In genomic region chr3R:7081972-7082371, dm6 we compare ENCODE assay signal across 4 fruit fly cellular contexts.
TF ChIP-seq lines count a peak whose summit lies in the region.

Dpck (plus strand) TSS chr3R:7082182.

TF ChIP-seq in whole organism, adult, 20 proteins besides CTCF, POLR2A, EP300 and RAD21 (continued from another document):
- no peak for TF ChIP-seq pad (GFP tag; optimal IDR thresholded peaks at IDR 0.05; lab: Kevin White, UChicago)
TF ChIP-seq in whole organism, adult: peak in this region for 9.

TF ChIP-seq in whole organism, embryonic, 481 proteins besides CTCF, POLR2A, EP300 and RAD21 (continued from another document and continues in another):
- TF ChIP-seq CG2678 (tag; optimal IDR thresholded peaks at IDR 0.05; lab: Kevin White, UChicago): peak; percentile 29
- TF ChIP-seq CG18619 (GFP tag; optimal IDR thresholded peaks at IDR 0.05; lab: Kevin White, UChicago): no peak
- TF ChIP-seq Hand (GFP tag; optimal IDR thresholded peaks at IDR 0.05; lab: Kevin White, UChicago): no peak
- TF ChIP-seq CG3281 (GFP tag; optimal IDR thresholded peaks at IDR 0.05; lab: Kevin White, UChicago): peak; percentile 1
- peak; percentile 53 for TF ChIP-seq CG12659 (GFP tag; optimal IDR thresholded peaks at IDR 0.05; lab: Kevin White, UChicago)
- TF ChIP-seq CG9876 (GFP tag; optimal IDR thresholded peaks at IDR 0.05; lab: Kevin White, UChicago): no peak
- TF ChIP-seq Hr3 (GFP tag; optimal IDR thresholded peaks at IDR 0.05; lab: Kevin White, UChicago): peak; percentile 1
- peak; percentile 36 for TF ChIP-seq lilli (GFP tag; optimal IDR thresholded peaks at IDR 0.05; lab: Kevin White, UChicago)
- TF ChIP-seq HLHmδ (GFP tag; optimal IDR thresholded peaks at IDR 0.05; lab: Kevin White, UChicago): no peak
- TF ChIP-seq CG8924 (tag; optimal IDR thresholded peaks at IDR 0.05; lab: Kevin White, UChicago): peak; percentile 34
- TF ChIP-seq CG34422 (GFP tag; IDR thresholded peaks at IDR 0.05; lab: Robert Waterston, UW): no peak
- peak; percentile 9 for TF ChIP-seq gcm (GFP tag; optimal IDR thresholded peaks at IDR 0.05; lab: Kevin White, UChicago)
- no peak for TF ChIP-seq sim (GFP tag; IDR thresholded peaks at IDR 0.05; lab: Robert Waterston, UW)
- TF ChIP-seq unpg (GFP tag; optimal IDR thresholded peaks at IDR 0.05; lab: Kevin White, UChicago): peak; percentile 13
- TF ChIP-seq CG10431 (GFP tag; optimal IDR thresholded peaks at IDR 0.05; lab: Kevin White, UChicago): peak; percentile 16
- peak; percentile 30 for TF ChIP-seq CG4424 (GFP tag; optimal IDR thresholded peaks at IDR 0.05; lab: Kevin White, UChicago)
- peak; percentile 8 for TF ChIP-seq CG7839 (tag; optimal IDR thresholded peaks at IDR 0.05; lab: Kevin White, UChicago)
- peak; percentile 9 for TF ChIP-seq sd (tag; optimal IDR thresholded peaks at IDR 0.05; lab: Kevin White, UChicago)
- peak; percentile 17 for TF ChIP-seq Atf-2 (GFP tag; optimal IDR thresholded peaks at IDR 0.05; lab: Kevin White, UChicago)
- TF ChIP-seq gcm2 (GFP tag; optimal IDR thresholded peaks at IDR 0.05; lab: Kevin White, UChicago): no peak
- TF ChIP-seq CG10267 (tag; optimal IDR thresholded peaks at IDR 0.05; lab: Kevin White, UChicago): peak; percentile 48
- TF ChIP-seq CG6689 (GFP tag; IDR thresholded peaks at IDR 0.05; lab: Robert Waterston, UW): no peak
- TF ChIP-seq CoRest (tag; optimal IDR thresholded peaks at IDR 0.05; lab: Kevin White, UChicago): peak; percentile 42
- TF ChIP-seq nmo (GFP tag; optimal IDR thresholded peaks at IDR 0.05; lab: Kevin White, UChicago): peak; percentile 21
- no peak for TF ChIP-seq NK7.1 (GFP tag; optimal IDR thresholded peaks at IDR 0.05; lab: Kevin White, UChicago)
- no peak for TF ChIP-seq cato (GFP tag; optimal IDR thresholded peaks at IDR 0.05; lab: Kevin White, UChicago; ENCODE audit: borderline replicate concordance)
- TF ChIP-seq CG13287 (GFP tag; IDR thresholded peaks at IDR 0.05; lab: Robert Waterston, UW; ENCODE audit: partially characterized antibody): peak; percentile 10; the same call in 1 of the 2 replicates
- TF ChIP-seq Sry-δ (GFP tag; optimal IDR thresholded peaks at IDR 0.05; lab: Kevin White, UChicago): no peak
- peak; percentile 38 for TF ChIP-seq CG17568 (GFP tag; optimal IDR thresholded peaks at IDR 0.05; lab: Kevin White, UChicago)
- TF ChIP-seq E2f1 (GFP tag; IDR thresholded peaks at IDR 0.05; lab: Robert Waterston, UW): 0 out of 2 replicates have a peak, but pooled peaks have one; percentile 10
- peak; percentile 36 for TF ChIP-seq CG15269 (tag; optimal IDR thresholded peaks at IDR 0.05; lab: Kevin White, UChicago)
- TF ChIP-seq cwo (GFP tag; optimal IDR thresholded peaks at IDR 0.05; lab: Kevin White, UChicago): no peak
- TF ChIP-seq CG12391 (tag; optimal IDR thresholded peaks at IDR 0.05; lab: Kevin White, UChicago): peak; percentile 49
- no peak for TF ChIP-seq sr (GFP tag; IDR thresholded peaks at IDR 0.05; lab: Robert Waterston, UW)
- peak; percentile 33 for TF ChIP-seq grau (tag; optimal IDR thresholded peaks at IDR 0.05; lab: Kevin White, UChicago)
- no peak for TF ChIP-seq CG14441 (GFP tag; IDR thresholded peaks at IDR 0.05; lab: Robert Waterston, UW)
- no peak for TF ChIP-seq mld (GFP tag; IDR thresholded peaks at IDR 0.05; lab: Robert Waterston, UW; ENCODE audit: partially characterized antibody)
- TF ChIP-seq CG15479 (GFP tag; optimal IDR thresholded peaks at IDR 0.05; lab: Kevin White, UChicago): no peak
- peak; percentile 52 for TF ChIP-seq CG34376 (GFP tag; optimal IDR thresholded peaks at IDR 0.05; lab: Kevin White, UChicago)
- TF ChIP-seq az2 (GFP tag; optimal IDR thresholded peaks at IDR 0.05; lab: Kevin White, UChicago): no peak
- TF ChIP-seq CG17802 (tag; optimal IDR thresholded peaks at IDR 0.05; lab: Kevin White, UChicago): no peak
- peak; percentile 99 for TF ChIP-seq CG4707 (GFP tag; optimal IDR thresholded peaks at IDR 0.05; lab: Kevin White, UChicago)
- TF ChIP-seq Asciz (GFP tag; optimal IDR thresholded peaks at IDR 0.05; lab: Kevin White, UChicago): no peak

TF ChIP-seq in whole organism, prepupa, 60 proteins besides CTCF, POLR2A, EP300 and RAD21 (continued from another document):
- TF ChIP-seq Lpt (GFP tag; optimal IDR thresholded peaks at IDR 0.05; lab: Kevin White, UChicago) (no peak), CG11762 (GFP tag; optimal IDR thresholded peaks at IDR 0.05; lab: Kevin White, UChicago; ENCODE audit: insufficient read depth) (no peak), dsx (GFP tag; optimal IDR thresholded peaks at IDR 0.05; lab: Kevin White, UChicago; ENCODE audit: poor library complexity, severe bottlenecking) (peak; percentile 40), CG8632 (GFP tag; optimal IDR thresholded peaks at IDR 0.05; lab: Kevin White, UChicago) (no peak), CG6792 (GFP tag; optimal IDR thresholded peaks at IDR 0.05; lab: Kevin White, UChicago) (peak; percentile 27), fd59A (GFP tag; optimal IDR thresholded peaks at IDR 0.05; lab: Kevin White, UChicago) (peak; percentile 15), CG10631 (GFP tag; optimal IDR thresholded peaks at IDR 0.05; lab: Kevin White, UChicago) (no peak), esn (GFP tag; optimal IDR thresholded peaks at IDR 0.05; lab: Kevin White, UChicago) (peak; percentile 41), Eip75B (GFP tag; optimal IDR thresholded peaks at IDR 0.05; lab: Kevin White, UChicago) (peak; percentile 42), svp (GFP tag; lab: Kevin White, UChicago) (peak; percentile 81), Eip78C (GFP tag; lab: Kevin White, UChicago) (peak; percentile 83), CG6163 (GFP tag; IDR thresholded peaks at IDR 0.05; lab: Robert Waterston, UW) (peak; percentile 68), fkh (GFP tag; optimal IDR thresholded peaks at IDR 0.05; lab: Kevin White, UChicago) (no peak), CG7368 (GFP tag; optimal IDR thresholded peaks at IDR 0.05; lab: Kevin White, UChicago) (no peak), OdsH (GFP tag; optimal IDR thresholded peaks at IDR 0.05; lab: Kevin White, UChicago) (peak; percentile 29), cyc (GFP tag; optimal IDR thresholded peaks at IDR 0.05; lab: Kevin White, UChicago) (peak; percentile 19), CG11902 (GFP tag; optimal IDR thresholded peaks at IDR 0.05; lab: Kevin White, UChicago) (peak; percentile 3), CG9139 (GFP tag; optimal IDR thresholded peaks at IDR 0.05; lab: Kevin White, UChicago) (peak; percentile 62), CG16779 (tag; optimal IDR thresholded peaks at IDR 0.05; lab: Kevin White, UChicago) (peak; percentile 44), Hr39 (GFP tag; optimal IDR thresholded peaks at IDR 0.05; lab: Kevin White, UChicago) (peak; percentile 27), CG4318 (GFP tag; optimal IDR thresholded peaks at IDR 0.05; lab: Kevin White, UChicago) (no peak), Sox15 (GFP tag; optimal IDR thresholded peaks at IDR 0.05; lab: Kevin White, UChicago) (no peak), salr (GFP tag; optimal IDR thresholded peaks at IDR 0.05; lab: Kevin White, UChicago) (no peak), CG32006 (GFP tag; optimal IDR thresholded peaks at IDR 0.05; lab: Kevin White, UChicago) (peak; percentile 25), topi (GFP tag; optimal IDR thresholded peaks at IDR 0.05; lab: Kevin White, UChicago) (peak; percentile 41), CG3919 (GFP tag; optimal IDR thresholded peaks at IDR 0.05; lab: Kevin White, UChicago) (peak; percentile 51), CG8119 (GFP tag; IDR thresholded peaks at IDR 0.05; lab: Robert Waterston, UW) (peak; percentile 63; the same call in 2 of the 3 replicates), Sox102F (GFP tag; optimal IDR thresholded peaks at IDR 0.05; lab: Kevin White, UChicago) (peak; percentile 52), Smox (GFP tag; optimal IDR thresholded peaks at IDR 0.05; lab: Kevin White, UChicago) (peak; percentile 40), lz (GFP tag; optimal IDR thresholded peaks at IDR 0.05; lab: Kevin White, UChicago) (no peak), Hr38 (GFP tag; optimal IDR thresholded peaks at IDR 0.05; lab: Kevin White, UChicago) (no peak), Blimp-1 (GFP tag; optimal IDR thresholded peaks at IDR 0.05; lab: Kevin White, UChicago) (no peak), CG3032 (tag; optimal IDR thresholded peaks at IDR 0.05; lab: Kevin White, UChicago) (peak; percentile 35), ss (GFP tag; optimal IDR thresholded peaks at IDR 0.05; lab: Kevin White, UChicago) (peak; percentile 29 to 50), Met (GFP tag; optimal IDR thresholded peaks at IDR 0.05; lab: Kevin White, UChicago) (peak; percentile 53), achi (GFP tag; optimal IDR thresholded peaks at IDR 0.05; lab: Kevin White, UChicago) (no peak), fd85E (GFP tag; optimal IDR thresholded peaks at IDR 0.05; lab: Kevin White, UChicago) (no peak), Ets21C (GFP tag; optimal IDR thresholded peaks at IDR 0.05; lab: Kevin White, UChicago) (no peak), Eip93F (GFP tag; optimal IDR thresholded peaks at IDR 0.05; lab: Kevin White, UChicago) (no peak), CG15336 (GFP tag; IDR thresholded peaks at IDR 0.05; lab: Robert Waterston, UW) (peak; percentile 35; the same call in 1 of the 2 replicates)

TF ChIP-seq in whole organism, wandering third instar larva, 38 proteins besides CTCF, POLR2A, EP300 and RAD21 (continued from another document):
- TF ChIP-seq Hnf4 (GFP tag; optimal IDR thresholded peaks at IDR 0.05; lab: Kevin White, UChicago) (peak; percentile 30), GATAd (GFP tag; optimal IDR thresholded peaks at IDR 0.05; lab: Kevin White, UChicago) (no peak), OdsH (GFP tag; optimal IDR thresholded peaks at IDR 0.05; lab: Kevin White, UChicago) (no peak), Abd-B (GFP tag; optimal IDR thresholded peaks at IDR 0.05; lab: Kevin White, UChicago) (no peak), Hr83 (GFP tag; optimal IDR thresholded peaks at IDR 0.05; lab: Kevin White, UChicago; ENCODE audit: poor library complexity, severe bottlenecking) (peak; percentile 23), br (GFP tag; optimal IDR thresholded peaks at IDR 0.05; lab: Kevin White, UChicago) (no peak), sv (GFP tag; optimal IDR thresholded peaks at IDR 0.05; lab: Kevin White, UChicago) (no peak), psq (GFP tag; optimal IDR thresholded peaks at IDR 0.05; lab: Kevin White, UChicago) (no peak), jim (GFP tag; optimal IDR thresholded peaks at IDR 0.05; lab: Kevin White, UChicago) (peak; percentile 28), brk (GFP tag; optimal IDR thresholded peaks at IDR 0.05; lab: Kevin White, UChicago) (no peak), Myc (optimal IDR thresholded peaks at IDR 0.05; lab: Kevin White, UChicago) (no peak), tai (GFP tag; optimal IDR thresholded peaks at IDR 0.05; lab: Kevin White, UChicago) (no peak), CrebA (GFP tag; optimal IDR thresholded peaks at IDR 0.05; lab: Kevin White, UChicago; ENCODE audit: borderline replicate concordance) (no peak)
